Worm (Caenorhabditis elegans): Measurements from ENCODE around the gene unc-60.
A peak's percentile ranks its signal among the peaks of the same experiment; 100 is the strongest.

Gene unc-60

DNA sequence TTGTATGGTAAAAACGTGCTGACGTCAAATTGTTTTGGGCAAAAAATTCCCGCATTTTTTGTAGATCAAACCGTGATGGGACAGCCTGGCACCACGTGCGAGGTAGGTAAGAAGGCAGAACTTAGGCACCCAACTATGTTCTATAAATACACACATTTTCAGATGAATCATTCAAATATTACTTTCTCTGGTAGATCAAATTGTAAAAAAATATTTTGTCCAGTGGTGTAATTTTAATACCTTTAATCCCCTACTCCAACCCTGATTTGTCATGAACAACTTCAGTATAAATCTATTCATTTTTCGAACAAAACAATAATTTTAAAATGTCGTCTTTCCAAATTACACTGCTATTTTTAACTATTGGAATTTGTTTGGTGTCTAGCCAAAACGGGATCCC is 19.6 kb downstream of the unc-60 start, which contains the start of gene spig-7:
spig-7 (plus strand) TSS at position 301 of the 400 bp plus-strand sequence.
- TF ChIP-seq flt-1 (GFP tag; IDR thresholded peaks at IDR 0.05) = no peak
- TF ChIP-seq klf-2 (GFP tag; conservative IDR thresholded peaks at IDR 0.05) = no peak
- no peak for TF ChIP-seq med-1 (GFP tag; optimal IDR thresholded peaks at IDR 0.05; ENCODE audit: insufficient read depth)
- no peak for TF ChIP-seq ztf-29 (GFP tag; IDR thresholded peaks at IDR 0.05)
- no peak for TF ChIP-seq ref-1 (GFP tag; conservative IDR thresholded peaks at IDR 0.05)
- no peak for TF ChIP-seq T22C8.4 (GFP tag; IDR thresholded peaks at IDR 0.05)
- no peak for TF ChIP-seq tab-1 (GFP tag; IDR thresholded peaks at IDR 0.05)
- TF ChIP-seq cog-1 (tag; optimal IDR thresholded peaks at IDR 0.05) = no peak

ce11 chrV:1495334-1495733 is 20.4 kb downstream of the unc-60 start, which contains the start of gene C38C3.3:
Gene C38C3.3 (plus strand): TSS chrV:1495634.
- TF ChIP-seq cog-1 (tag; optimal IDR thresholded peaks at IDR 0.05) (no peak), T22C8.4 (GFP tag; IDR thresholded peaks at IDR 0.05) (no peak), ztf-23 (GFP tag; IDR thresholded peaks at IDR 0.05) (no peak), ref-1 (GFP tag; conservative IDR thresholded peaks at IDR 0.05) (no peak), flt-1 (GFP tag; IDR thresholded peaks at IDR 0.05) (no peak), tab-1 (GFP tag; IDR thresholded peaks at IDR 0.05) (no peak)

- peak; percentile 80 for TF ChIP-seq T22C8.4 (GFP tag; IDR thresholded peaks at IDR 0.05)
- no peak for TF ChIP-seq med-1 (GFP tag; optimal IDR thresholded peaks at IDR 0.05; ENCODE audit: insufficient read depth)
These were observed 20.9 kb downstream of the unc-60 start for ce11 chrV:1495752-1496151.

ce11 chrV:1499140-1499539 is 24.3 kb downstream of the unc-60 start, which contains the start of gene sru-27:
Gene sru-27 (plus strand): TSS chrV:1499440.
- TF ChIP-seq flt-1 (GFP tag; IDR thresholded peaks at IDR 0.05) (no peak), tab-1 (GFP tag; IDR thresholded peaks at IDR 0.05) (no peak), ztf-29 (GFP tag; IDR thresholded peaks at IDR 0.05) (no peak), cog-1 (tag; optimal IDR thresholded peaks at IDR 0.05) (no peak), klf-2 (GFP tag; conservative IDR thresholded peaks at IDR 0.05) (no peak), T22C8.4 (GFP tag; IDR thresholded peaks at IDR 0.05) (no peak), med-1 (GFP tag; optimal IDR thresholded peaks at IDR 0.05; ENCODE audit: insufficient read depth) (no peak), ztf-23 (GFP tag; IDR thresholded peaks at IDR 0.05) (no peak), ref-1 (GFP tag; conservative IDR thresholded peaks at IDR 0.05) (no peak)

DNA sequence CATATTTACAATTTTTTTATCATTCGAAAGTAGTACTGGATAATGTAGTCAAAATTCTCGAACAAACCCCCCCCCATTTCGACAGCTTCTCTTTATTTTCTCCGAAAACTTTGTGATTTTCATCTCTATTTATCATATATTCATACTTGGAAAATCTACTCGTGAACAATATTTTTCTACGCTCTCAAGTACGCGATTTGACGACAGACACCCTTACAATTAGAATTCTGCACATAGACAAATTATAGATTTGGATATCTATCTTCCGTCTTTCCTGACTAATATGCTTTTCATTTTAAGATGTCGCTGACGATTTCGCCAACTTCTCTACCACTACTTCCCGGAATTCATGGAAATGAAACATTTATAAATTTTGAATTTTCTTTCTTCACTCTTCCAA is 31.1 kb downstream of the unc-60 start, which contains the start of gene sru-28:
sru-28 (plus strand) TSS at position 301 of the 400 bp plus-strand sequence.
- TF ChIP-seq ztf-29 (GFP tag; IDR thresholded peaks at IDR 0.05) = no peak
- TF ChIP-seq tab-1 (GFP tag; IDR thresholded peaks at IDR 0.05) = no peak
- TF ChIP-seq flt-1 (GFP tag; IDR thresholded peaks at IDR 0.05) = no peak
- TF ChIP-seq T22C8.4 (GFP tag; IDR thresholded peaks at IDR 0.05) = no peak
- no peak for TF ChIP-seq ref-1 (GFP tag; conservative IDR thresholded peaks at IDR 0.05)
- no peak for TF ChIP-seq med-1 (GFP tag; optimal IDR thresholded peaks at IDR 0.05; ENCODE audit: insufficient read depth)
- no peak for TF ChIP-seq cog-1 (tag; optimal IDR thresholded peaks at IDR 0.05)
- TF ChIP-seq klf-2 (GFP tag; conservative IDR thresholded peaks at IDR 0.05) = no peak
- no peak for TF ChIP-seq ztf-23 (GFP tag; IDR thresholded peaks at IDR 0.05)

ce11 chrV:1511537-1511936 is 36.7 kb downstream of the unc-60 start, which contains the start of gene nhr-260:
Gene nhr-260 (minus strand): TSS chrV:1511637.
- no peak for TF ChIP-seq T22C8.4 (GFP tag; IDR thresholded peaks at IDR 0.05)
- no peak for TF ChIP-seq med-1 (GFP tag; optimal IDR thresholded peaks at IDR 0.05; ENCODE audit: insufficient read depth)
- TF ChIP-seq klf-2 (GFP tag; conservative IDR thresholded peaks at IDR 0.05) = no peak
- no peak for TF ChIP-seq ref-1 (GFP tag; conservative IDR thresholded peaks at IDR 0.05)
- no peak for TF ChIP-seq ztf-23 (GFP tag; IDR thresholded peaks at IDR 0.05)
- no peak for TF ChIP-seq flt-1 (GFP tag; IDR thresholded peaks at IDR 0.05)
- TF ChIP-seq ztf-29 (GFP tag; IDR thresholded peaks at IDR 0.05) = no peak

ce11 chrV:1521845-1522244 is 47.0 kb downstream of the unc-60 start, which contains the start of gene str-240:
Gene str-240 (minus strand): TSS chrV:1521945.
- TF ChIP-seq T22C8.4 (GFP tag; IDR thresholded peaks at IDR 0.05) (no peak), cog-1 (tag; optimal IDR thresholded peaks at IDR 0.05) (no peak), tab-1 (GFP tag; IDR thresholded peaks at IDR 0.05) (no peak), ztf-29 (GFP tag; IDR thresholded peaks at IDR 0.05) (no peak), ztf-23 (GFP tag; IDR thresholded peaks at IDR 0.05) (no peak), klf-2 (GFP tag; conservative IDR thresholded peaks at IDR 0.05) (no peak), med-1 (GFP tag; optimal IDR thresholded peaks at IDR 0.05; ENCODE audit: insufficient read depth) (no peak), ref-1 (GFP tag; conservative IDR thresholded peaks at IDR 0.05) (no peak), flt-1 (GFP tag; IDR thresholded peaks at IDR 0.05) (no peak)

DNA sequence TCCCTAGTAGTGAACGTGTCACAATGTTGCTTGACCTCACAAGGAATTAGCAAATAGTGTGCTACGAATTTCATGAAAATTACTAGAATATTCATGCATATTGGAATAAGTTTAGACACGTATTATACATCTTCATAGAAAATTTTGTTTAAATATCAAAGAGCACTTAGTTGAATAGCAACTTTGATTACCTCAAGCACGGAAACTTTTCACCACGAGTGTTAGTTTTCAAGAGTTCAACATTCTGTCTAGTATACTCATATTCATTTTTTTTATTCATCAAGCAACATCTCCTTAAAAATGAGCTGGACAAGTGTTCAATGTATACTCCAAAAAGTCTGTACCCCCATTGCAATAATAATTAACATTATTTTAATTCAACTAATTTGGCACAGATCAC is 47.6 kb downstream of the unc-60 start, which contains the start of gene str-243:
str-243 (plus strand) TSS at position 301 of the 400 bp plus-strand sequence.
- no peak for TF ChIP-seq tab-1 (GFP tag; IDR thresholded peaks at IDR 0.05)
- TF ChIP-seq T22C8.4 (GFP tag; IDR thresholded peaks at IDR 0.05) = no peak
- TF ChIP-seq med-1 (GFP tag; optimal IDR thresholded peaks at IDR 0.05; ENCODE audit: insufficient read depth) = no peak
- no peak for TF ChIP-seq ref-1 (GFP tag; conservative IDR thresholded peaks at IDR 0.05)
- no peak for TF ChIP-seq flt-1 (GFP tag; IDR thresholded peaks at IDR 0.05)
- TF ChIP-seq ztf-23 (GFP tag; IDR thresholded peaks at IDR 0.05) = no peak
- TF ChIP-seq ztf-29 (GFP tag; IDR thresholded peaks at IDR 0.05) = no peak
- no peak for TF ChIP-seq cog-1 (tag; optimal IDR thresholded peaks at IDR 0.05)
- no peak for TF ChIP-seq klf-2 (GFP tag; conservative IDR thresholded peaks at IDR 0.05)

DNA sequence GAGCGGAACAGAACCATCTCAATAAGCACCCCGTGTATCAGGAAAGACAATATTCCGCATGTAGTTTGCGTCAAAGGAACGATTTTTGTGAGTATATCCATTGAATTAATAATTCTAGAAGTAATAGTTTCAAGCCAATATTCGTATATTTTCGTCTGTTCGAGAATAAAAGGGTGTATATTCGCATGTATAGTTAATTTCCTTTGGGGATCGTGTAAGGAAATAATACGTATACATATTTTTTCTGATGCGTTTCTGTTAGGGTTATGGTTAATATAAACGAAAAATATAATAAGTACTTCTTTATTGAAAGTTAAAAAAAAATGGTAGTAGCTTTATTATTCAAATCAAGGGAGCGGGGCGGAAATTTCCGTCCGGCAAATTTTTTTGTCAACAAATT is 53.1 kb downstream of the unc-60 start, which contains the start of gene str-236:
str-236 (minus strand) TSS at position 101 of the 400 bp plus-strand sequence.
- TF ChIP-seq ztf-23 (GFP tag; IDR thresholded peaks at IDR 0.05) = no peak
- TF ChIP-seq ztf-29 (GFP tag; IDR thresholded peaks at IDR 0.05) = no peak
- TF ChIP-seq cog-1 (tag; optimal IDR thresholded peaks at IDR 0.05) = no peak
- no peak for TF ChIP-seq T22C8.4 (GFP tag; IDR thresholded peaks at IDR 0.05)
- TF ChIP-seq med-1 (GFP tag; optimal IDR thresholded peaks at IDR 0.05; ENCODE audit: insufficient read depth) = no peak
- no peak for TF ChIP-seq tab-1 (GFP tag; IDR thresholded peaks at IDR 0.05)
- TF ChIP-seq ref-1 (GFP tag; conservative IDR thresholded peaks at IDR 0.05) = no peak
- no peak for TF ChIP-seq flt-1 (GFP tag; IDR thresholded peaks at IDR 0.05)
- TF ChIP-seq klf-2 (GFP tag; conservative IDR thresholded peaks at IDR 0.05) = no peak
